Worm (Caenorhabditis elegans) whole organism, L3 larva: Measurements from ENCODE around the gene sod-1.

ENCODE experiments used
- R02D3.7 ChIP-seq: fragments of 150-350 bp; optimal IDR thresholded peaks from 2 replicates; lab custom pipeline; 2014; ENCODE audit warnings: missing biosample characterization, missing genetic modification characterization
- aly-2 ChIP-seq: fragments of 150-350 bp; optimal IDR thresholded peaks from 2 replicates; lab custom pipeline; 2014; ENCODE audit warnings: missing biosample characterization, missing genetic modification characterization
- ceh-16 ChIP-seq: sonication (generic microtip); optimal IDR thresholded peaks from 2 replicates; lab custom pipeline; 2017; ENCODE audit warnings: missing biosample characterization, missing genetic modification characterization
- ceh-28 ChIP-seq: fragments of 150-350 bp; optimal IDR thresholded peaks from 2 replicates; lab custom pipeline; 2014; ENCODE audit warnings: missing biosample characterization, missing genetic modification reagents, missing genetic modification characterization
- ceh-9 ChIP-seq: sonication (generic microtip); optimal IDR thresholded peaks from 2 replicates; lab custom pipeline; 2018; ENCODE audit warnings: missing biosample characterization, missing genetic modification characterization
- daf-12 ChIP-seq: fragments of 150-350 bp; optimal IDR thresholded peaks from 2 replicates; lab custom pipeline; 2014; ENCODE audit warnings: missing biosample characterization, missing genetic modification reagents, missing genetic modification characterization
- egl-27 ChIP-seq: sonication (generic microtip); optimal IDR thresholded peaks from 4 replicates; lab custom pipeline; 2017; ENCODE audit warnings: missing biosample characterization, missing genetic modification reagents, missing genetic modification characterization
- egl-5 ChIP-seq: fragments of 150-350 bp; optimal IDR thresholded peaks from 2 replicates; lab custom pipeline; 2017; ENCODE audit warnings: missing biosample characterization, missing genetic modification reagents, missing genetic modification characterization, inconsistent platforms
- elt-2 ChIP-seq: sonication (generic microtip); optimal IDR thresholded peaks from 2 replicates; lab custom pipeline; 2016; ENCODE audit warnings: missing genetic modification reagents, mild to moderate bottlenecking, missing genetic modification characterization, missing compliant biosample characterization
- elt-3 ChIP-seq, 3 experiments: fragments of 150-350 bp in 1 of 3; sonication (generic microtip) in 2 of 3; optimal IDR thresholded peaks; 2 replicates in 2 of 3; 4 replicates in 1 of 3; lab custom pipeline; 2014 to 2017; ENCODE audit warnings: missing biosample characterization in 3 of 3, missing genetic modification characterization in 3 of 3
- eor-1 ChIP-seq, 2 experiments: fragments of 150-350 bp; optimal IDR thresholded peaks; 2 replicates each; lab custom pipeline; 2014 to 2018; ENCODE audit warnings: missing biosample characterization in 2 of 2, missing genetic modification characterization in 2 of 2
- fkh-10 ChIP-seq: sonication (generic microtip); optimal IDR thresholded peaks from 2 replicates; lab custom pipeline; 2017; ENCODE audit warnings: missing biosample characterization, missing genetic modification reagents, missing genetic modification characterization
- fos-1 ChIP-seq: fragments of 150-350 bp; optimal IDR thresholded peaks from 2 replicates; lab custom pipeline; 2014; ENCODE audit warnings: missing biosample characterization, missing genetic modification characterization
- hmg-11 ChIP-seq: sonication (generic microtip); optimal IDR thresholded peaks from 2 replicates; lab custom pipeline; 2016; ENCODE audit warnings: missing genetic modification characterization, missing compliant biosample characterization
- jun-1 ChIP-seq: fragments of 150-350 bp; optimal IDR thresholded peaks from 2 replicates; lab custom pipeline; 2014; ENCODE audit warnings: missing biosample characterization, missing genetic modification reagents, missing genetic modification characterization
- lin-15B ChIP-seq: fragments of 150-350 bp; optimal IDR thresholded peaks from 2 replicates; lab custom pipeline; 2014; ENCODE audit warnings: missing biosample characterization, missing genetic modification characterization
- lsy-12 ChIP-seq: sonication (generic microtip); optimal IDR thresholded peaks from 2 replicates; lab custom pipeline; 2016; ENCODE audit warnings: mild to moderate bottlenecking, missing genetic modification characterization, missing compliant biosample characterization
- nfya-1 ChIP-seq: sonication (generic microtip); optimal IDR thresholded peaks from 2 replicates; lab custom pipeline; 2017; ENCODE audit warnings: missing genetic modification characterization, mild to moderate bottlenecking, missing compliant biosample characterization, antibody characterized with exemption, moderate library complexity; ENCODE audit not compliant: insufficient read depth
- nhr-23 ChIP-seq: fragments of 150-350 bp; optimal IDR thresholded peaks from 2 replicates; lab custom pipeline; 2014; ENCODE audit warnings: missing biosample characterization, missing genetic modification reagents, missing genetic modification characterization
- nhr-237 ChIP-seq: fragments of 150-350 bp; optimal IDR thresholded peaks from 2 replicates; lab custom pipeline; 2014; ENCODE audit warnings: missing biosample characterization, missing genetic modification characterization
- nhr-25 ChIP-seq: sonication (generic microtip); optimal IDR thresholded peaks from 2 replicates; lab custom pipeline; 2017; ENCODE audit warnings: missing biosample characterization, missing genetic modification characterization
- nhr-43 ChIP-seq: sonication (generic microtip); optimal IDR thresholded peaks from 2 replicates; lab custom pipeline; 2016; ENCODE audit warnings: mild to moderate bottlenecking, missing genetic modification characterization, missing compliant biosample characterization; ENCODE audit not compliant: poor library complexity, severe bottlenecking
- nhr-67 ChIP-seq: fragments of 150-350 bp; optimal IDR thresholded peaks from 2 replicates; lab custom pipeline; 2014; ENCODE audit warnings: missing biosample characterization, missing genetic modification characterization
- nhr-76 ChIP-seq: fragments of 150-350 bp; sonication (generic microtip); optimal IDR thresholded peaks from 5 replicates; lab custom pipeline; 2014; ENCODE audit warnings: missing biosample characterization, missing genetic modification characterization
- nhr-77 ChIP-seq: fragments of 150-350 bp; optimal IDR thresholded peaks from 2 replicates; lab custom pipeline; 2014; ENCODE audit warnings: missing biosample characterization, missing genetic modification characterization
- pha-4 ChIP-seq: fragments of 150-350 bp; optimal IDR thresholded peaks from 2 replicates; lab custom pipeline; 2014; ENCODE audit warnings: missing biosample characterization, missing genetic modification reagents, missing genetic modification characterization
- pqm-1 ChIP-seq: fragments of 150-350 bp; optimal IDR thresholded peaks from 2 replicates; lab custom pipeline; 2017; ENCODE audit warnings: missing biosample characterization, missing genetic modification characterization, inconsistent platforms
- sea-2 ChIP-seq: fragments of 150-350 bp; sonication (generic microtip); optimal IDR thresholded peaks from 4 replicates; lab custom pipeline; 2014; ENCODE audit warnings: missing biosample characterization, missing genetic modification reagents, missing genetic modification characterization
- snpc-4 ChIP-seq: fragments of 150-350 bp; optimal IDR thresholded peaks from 2 replicates; lab custom pipeline; 2014; ENCODE audit warnings: missing biosample characterization, missing genetic modification characterization
- tbx-2 ChIP-seq: sonication (generic microtip); optimal IDR thresholded peaks from 2 replicates; lab custom pipeline; 2016; ENCODE audit warnings: mild to moderate bottlenecking, missing genetic modification characterization, missing compliant biosample characterization
- unc-62 ChIP-seq: fragments of 150-350 bp; sonication (generic microtip); optimal IDR thresholded peaks from 4 replicates; lab custom pipeline; 2014; ENCODE audit warnings: missing biosample characterization, missing genetic modification reagents, missing genetic modification characterization
- ztf-11 ChIP-seq: fragments of 150-350 bp; optimal IDR thresholded peaks from 2 replicates; lab custom pipeline; 2014; ENCODE audit warnings: missing biosample characterization, missing genetic modification characterization

sod-1 gene

ce11 chrII:6973501-6973900 lies at the start of gene sod-1:
TSS of gene sod-1 (minus strand) at chrII:6973887.
- TF ChIP-seq hmg-11 (tag; lab: Kevin White, UChicago), result no peak
- no peak for TF ChIP-seq sea-2 (GFP tag; lab: Kevin White, UChicago)
- TF ChIP-seq nhr-67 (tag; lab: Kevin White, UChicago), result no peak
- TF ChIP-seq ceh-16 (tag; lab: Kevin White, UChicago), result no peak
- TF ChIP-seq eor-1 (tag; optimal IDR thresholded peaks at IDR 0.05; lab: Kevin White, UChicago), result no peak
- no peak for TF ChIP-seq fos-1 (tag; lab: Kevin White, UChicago)
- no peak for TF ChIP-seq ceh-28 (tag; lab: Kevin White, UChicago)
- TF ChIP-seq lin-15B (tag; lab: Kevin White, UChicago), result no peak
- TF ChIP-seq snpc-4 (tag; lab: Kevin White, UChicago), result no peak
- TF ChIP-seq nhr-77 (tag; lab: Kevin White, UChicago), result no peak
- TF ChIP-seq unc-62, result no peak
- no peak for TF ChIP-seq egl-5

ce11 chrII:7022370-7023001 lies 48.8 kb upstream of the sod-1 start, which contains the start of the genes lst-6 and lst-5:
TSS of gene lst-6 (minus strand) at chrII:7022509.
TSS of gene lst-5 (plus strand) at chrII:7022913.
- TF ChIP-seq snpc-4 (tag; lab: Kevin White, UChicago) (peak; percentile 27), ceh-28 (tag; lab: Kevin White, UChicago) (peak; percentile 34), pqm-1 (tag; lab: Kevin White, UChicago) (peak; percentile 30), elt-2 (tag; lab: Kevin White, UChicago) (peak; percentile 94), hmg-11 (tag; lab: Kevin White, UChicago) (peak; percentile 79), lin-15B (tag; lab: Kevin White, UChicago) (peak; percentile 72), nhr-43 (no peak), R02D3.7 (tag; lab: Kevin White, UChicago) (no peak), jun-1 (tag; lab: Kevin White, UChicago) (peak; percentile 47), pha-4 (tag; lab: Kevin White, UChicago) (peak; percentile 76), nhr-237 (tag; lab: Kevin White, UChicago) (no peak), fkh-10 (GFP tag; lab: Kevin White, UChicago) (peak; percentile 57), aly-2 (tag; lab: Kevin White, UChicago) (no peak), unc-62 (no peak), nfya-1 (tag; lab: Kevin White, UChicago) (peak; percentile 67)

ce11 chrII:7012592-7012991 lies 38.9 kb upstream of the sod-1 start, which contains the start of gene sqv-7:
TSS of gene sqv-7 (minus strand) at chrII:7012692.
- TF ChIP-seq egl-27 (tag; lab: Kevin White, UChicago), result no peak
- TF ChIP-seq nhr-43, result no peak
- no peak for TF ChIP-seq tbx-2 (tag; lab: Kevin White, UChicago)
- TF ChIP-seq lsy-12 (tag; lab: Kevin White, UChicago), result no peak
- no peak for TF ChIP-seq lin-15B (tag; lab: Kevin White, UChicago)
- no peak for TF ChIP-seq daf-12
- no peak for TF ChIP-seq elt-3 (tag; optimal IDR thresholded peaks at IDR 0.05; lab: Kevin White, UChicago)
- TF ChIP-seq, all 47 proteins: peak for 0

- TF ChIP-seq pqm-1 (tag; lab: Kevin White, UChicago) (peak; percentile 4), nfya-1 (tag; lab: Kevin White, UChicago) (peak; percentile 19), nhr-76 (tag; lab: Kevin White, UChicago) (no peak), nhr-43 (peak; percentile 58), aly-2 (tag; lab: Kevin White, UChicago) (no peak), ceh-9 (tag; lab: Kevin White, UChicago) (no peak), nhr-25 (tag; lab: Kevin White, UChicago) (peak; percentile 28), hmg-11 (tag; lab: Kevin White, UChicago) (peak; percentile 9), ztf-11 (tag; lab: Kevin White, UChicago) (no peak), nhr-23 (tag; lab: Kevin White, UChicago) (peak; percentile 1), elt-2 (tag; lab: Kevin White, UChicago) (no peak)
- TF ChIP-seq, all 47 proteins: peak for 6
Measured at ce11 chrII:7002956-7003357, 29.3 kb upstream of the sod-1 start.
